Worm (Caenorhabditis elegans) whole organism, L3 larva: ENCODE results near the gene pqn-87.

Experiments used
- R02D3.7 ChIP-seq: fragments of 150-350 bp; optimal IDR thresholded peaks from 2 replicates; lab custom pipeline; 2014; ENCODE audit warnings: missing biosample characterization, missing genetic modification characterization
- aly-2 ChIP-seq: fragments of 150-350 bp; optimal IDR thresholded peaks from 2 replicates; lab custom pipeline; 2014; ENCODE audit warnings: missing biosample characterization, missing genetic modification characterization
- ceh-16 ChIP-seq: sonication (generic microtip); optimal IDR thresholded peaks from 2 replicates; lab custom pipeline; 2017; ENCODE audit warnings: missing biosample characterization, missing genetic modification characterization
- ceh-28 ChIP-seq: fragments of 150-350 bp; optimal IDR thresholded peaks from 2 replicates; lab custom pipeline; 2014; ENCODE audit warnings: missing biosample characterization, missing genetic modification reagents, missing genetic modification characterization
- elt-3 ChIP-seq, 3 experiments: fragments of 150-350 bp in 1 of 3; sonication (generic microtip) in 2 of 3; optimal IDR thresholded peaks; 2 replicates in 2 of 3; 4 replicates in 1 of 3; lab custom pipeline; 2014 to 2017; ENCODE audit warnings: missing biosample characterization in 3 of 3, missing genetic modification characterization in 3 of 3
- jun-1 ChIP-seq: fragments of 150-350 bp; optimal IDR thresholded peaks from 2 replicates; lab custom pipeline; 2014; ENCODE audit warnings: missing biosample characterization, missing genetic modification reagents, missing genetic modification characterization
- lin-15B ChIP-seq: fragments of 150-350 bp; optimal IDR thresholded peaks from 2 replicates; lab custom pipeline; 2014; ENCODE audit warnings: missing biosample characterization, missing genetic modification characterization
- mdl-1 ChIP-seq: fragments of 150-350 bp; optimal IDR thresholded peaks from 2 replicates; lab custom pipeline; 2014; ENCODE audit warnings: missing biosample characterization, missing genetic modification characterization
- nhr-237 ChIP-seq: fragments of 150-350 bp; optimal IDR thresholded peaks from 2 replicates; lab custom pipeline; 2014; ENCODE audit warnings: missing biosample characterization, missing genetic modification characterization
- nhr-43 ChIP-seq: sonication (generic microtip); optimal IDR thresholded peaks from 2 replicates; lab custom pipeline; 2016; ENCODE audit warnings: mild to moderate bottlenecking, missing genetic modification characterization, missing compliant biosample characterization; ENCODE audit not compliant: poor library complexity, severe bottlenecking
- nhr-76 ChIP-seq: fragments of 150-350 bp; sonication (generic microtip); optimal IDR thresholded peaks from 5 replicates; lab custom pipeline; 2014; ENCODE audit warnings: missing biosample characterization, missing genetic modification characterization
- unc-62 ChIP-seq: fragments of 150-350 bp; sonication (generic microtip); optimal IDR thresholded peaks from 4 replicates; lab custom pipeline; 2014; ENCODE audit warnings: missing biosample characterization, missing genetic modification reagents, missing genetic modification characterization
- ztf-11 ChIP-seq: fragments of 150-350 bp; optimal IDR thresholded peaks from 2 replicates; lab custom pipeline; 2014; ENCODE audit warnings: missing biosample characterization, missing genetic modification characterization

DNA sequence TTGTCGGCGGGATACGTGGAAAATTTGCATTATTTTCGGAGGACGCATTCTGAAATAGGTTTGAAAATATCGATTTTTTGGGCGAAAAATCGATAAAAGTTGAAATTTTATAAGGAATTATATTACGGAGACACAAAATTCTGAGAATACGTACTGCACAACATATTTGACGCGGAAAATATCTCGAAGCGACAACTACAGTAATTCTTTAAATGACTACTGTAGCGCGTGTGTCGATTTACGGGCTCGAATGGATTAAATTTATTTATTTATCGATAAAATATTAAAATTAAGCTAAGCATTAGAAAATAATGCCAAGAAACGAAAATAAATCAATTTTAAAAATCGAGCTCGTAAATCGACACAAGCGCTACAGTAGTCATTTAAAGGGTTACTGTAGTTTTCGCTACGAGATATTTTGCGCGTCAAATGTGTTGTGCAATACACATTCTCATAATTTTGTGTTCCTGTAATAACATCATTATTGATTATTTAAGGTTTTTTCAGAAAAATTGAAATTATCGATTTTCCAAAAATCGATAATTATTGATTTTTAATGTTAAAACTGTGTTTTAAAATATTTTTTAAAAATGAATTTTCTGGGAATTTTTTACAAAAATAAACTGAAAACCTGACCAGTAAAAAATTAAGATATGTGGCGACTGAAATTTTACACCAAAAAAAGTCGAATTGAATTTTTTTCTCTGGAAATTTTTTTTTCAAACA, 24.8 kb downstream of the pqn-87 start, which contains the start of gene polg-1:
- TF ChIP-seq ztf-11 (no peak), mdl-1 (tag; lab: Kevin White, UChicago) (no peak), unc-62 (GFP tag; lab: Kevin White, UChicago) (no peak), elt-3 (tag; optimal IDR thresholded peaks at IDR 0.05; lab: Kevin White, UChicago) (no peak), ceh-16 (no peak), nhr-43 (tag; lab: Kevin White, UChicago) (no peak), jun-1 (no peak), aly-2 (tag; lab: Kevin White, UChicago) (no peak), nhr-237 (tag; lab: Kevin White, UChicago) (no peak), ceh-28 (tag; lab: Kevin White, UChicago) (peak; percentile 88), nhr-76 (no peak), R02D3.7 (no peak), lin-15B (no peak)
